Worm (Caenorhabditis elegans) whole organism, midembryonic: ENCODE data around the gene Y47D7A.18.

Source experiments
- T22C8.4 ChIP-seq: fragments of 200-800 bp; sonication (Bioruptor generic); IDR thresholded peaks from 2 replicates; pipeline ENCODE4 v1.3.6; 2022; ENCODE audit warnings: missing genetic modification characterization, missing compliant biosample characterization
- cog-1 ChIP-seq: sonication (generic microtip); optimal IDR thresholded peaks from 2 replicates; lab custom pipeline; 2016; ENCODE audit warnings: missing genetic modification characterization, missing compliant biosample characterization
- flt-1 ChIP-seq: fragments of 200-800 bp; sonication (Bioruptor generic); IDR thresholded peaks from 2 replicates; pipeline ENCODE4 v1.3.6; 2022; ENCODE audit warnings: missing genetic modification characterization, missing compliant biosample characterization
- klf-2 ChIP-seq: fragments of 200-800 bp; sonication (Bioruptor generic); conservative IDR thresholded peaks from 2 replicates; pipeline ENCODE4 v1.3.6; 2022; ENCODE audit warnings: missing genetic modification reagents, missing genetic modification characterization, missing compliant biosample characterization
- med-1 ChIP-seq: sonication (generic microtip); optimal IDR thresholded peaks from 2 replicates; lab custom pipeline; 2017; ENCODE audit warnings: missing genetic modification characterization, mild to moderate bottlenecking, missing compliant biosample characterization, antibody characterized with exemption, missing genetic modification reagents; ENCODE audit not compliant: insufficient read depth
- ref-1 ChIP-seq: fragments of 200-800 bp; sonication (Bioruptor generic); conservative IDR thresholded peaks from 2 replicates; pipeline ENCODE4 v1.3.6; 2022; ENCODE audit warnings: missing genetic modification reagents, missing genetic modification characterization, missing compliant biosample characterization
- tab-1 ChIP-seq: fragments of 200-800 bp; sonication (Bioruptor generic); IDR thresholded peaks from 2 replicates; pipeline ENCODE4 v1.3.6; 2022; ENCODE audit warnings: missing genetic modification characterization, missing compliant biosample characterization
- ztf-23 ChIP-seq: fragments of 200-800 bp; sonication (Bioruptor generic); IDR thresholded peaks from 2 replicates; pipeline ENCODE4 v1.3.6; 2022; ENCODE audit warnings: missing genetic modification reagents, missing genetic modification characterization, missing compliant biosample characterization
- ztf-29 ChIP-seq: fragments of 200-800 bp; sonication (Bioruptor generic); IDR thresholded peaks from 2 replicates; pipeline ENCODE4 v1.3.6; 2022; ENCODE audit warnings: missing genetic modification reagents, missing genetic modification characterization, missing compliant biosample characterization

DNA sequence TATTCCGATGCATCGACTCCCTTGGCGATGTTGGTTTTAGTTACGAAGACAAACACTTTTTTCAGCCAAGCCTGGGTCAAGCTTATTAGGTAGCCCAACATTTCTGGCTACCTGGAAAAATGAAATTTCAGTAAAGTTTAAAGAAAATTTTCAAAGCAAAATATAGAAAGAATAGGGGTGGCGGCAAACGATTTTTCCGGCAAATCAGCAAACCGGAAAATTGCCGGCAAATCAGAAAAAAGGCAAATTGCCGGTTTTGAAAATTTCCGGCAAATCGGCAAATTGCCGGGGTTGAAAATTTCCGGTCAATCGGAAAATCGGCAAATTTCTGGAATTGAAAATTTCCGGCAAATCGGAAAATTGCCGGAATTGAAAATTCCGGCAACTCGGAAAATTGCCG, 39.0 kb downstream of the Y47D7A.18 start, which contains the start of gene F32D1.8:
- TF ChIP-seq klf-2 (GFP tag; lab: Robert Waterston, UW) (no peak), ztf-29 (no peak), tab-1 (GFP tag; lab: Robert Waterston, UW) (no peak), cog-1 (no peak), flt-1 (GFP tag; lab: Robert Waterston, UW) (no peak), ztf-23 (GFP tag; lab: Robert Waterston, UW) (0 out of 2 replicates have a peak, but pooled peaks have one; percentile 17), ref-1 (GFP tag; lab: Robert Waterston, UW) (no peak), med-1 (no peak), T22C8.4 (GFP tag; lab: Robert Waterston, UW) (no peak)
